Worm (Caenorhabditis elegans): Measurements from ENCODE around the gene haly-1.

Gene haly-1

DNA sequence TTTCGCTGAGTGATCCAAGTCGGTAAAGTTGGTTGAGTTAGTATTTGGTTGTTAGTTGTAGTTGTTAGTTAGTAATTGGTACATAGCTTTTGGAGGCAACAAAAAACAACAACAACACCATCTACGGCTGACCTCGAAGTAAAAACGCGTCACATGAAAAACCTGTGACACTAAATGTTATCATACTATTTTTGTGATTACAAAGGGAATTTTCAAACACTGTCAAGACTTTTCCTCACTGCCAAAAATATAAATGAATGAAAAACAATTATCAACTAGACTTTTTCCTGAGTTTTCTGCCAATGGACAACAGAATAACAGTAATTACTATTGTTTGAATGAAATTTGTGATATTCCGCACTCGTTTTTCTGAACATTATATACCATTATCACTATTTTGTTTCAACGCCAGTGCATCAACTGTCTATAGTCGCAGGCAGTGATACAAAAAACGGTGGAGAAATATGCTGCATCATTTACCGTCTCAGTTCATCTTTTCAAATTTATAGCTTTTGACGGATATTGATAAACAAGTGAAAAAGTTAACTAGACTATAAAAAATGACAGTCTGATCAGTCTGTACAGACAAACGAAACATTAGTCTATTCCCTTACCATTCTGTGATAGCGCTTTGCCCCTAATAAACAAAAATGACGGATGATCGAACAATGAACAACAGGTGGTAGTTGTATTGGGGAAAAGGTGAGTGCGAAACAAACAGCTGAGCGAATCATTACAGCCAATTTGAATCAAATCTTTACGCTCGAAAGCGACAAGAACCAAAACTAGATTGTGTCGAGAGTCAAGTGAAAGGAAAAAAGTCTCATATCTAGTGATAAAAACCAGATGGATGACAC, 18.3 kb upstream of the haly-1 start:
- TF ChIP-seq ztf-23 (GFP tag; IDR thresholded peaks at IDR 0.05) (no peak), flt-1 (GFP tag; IDR thresholded peaks at IDR 0.05) (no peak), cog-1 (tag; optimal IDR thresholded peaks at IDR 0.05) (no peak), ref-1 (GFP tag; conservative IDR thresholded peaks at IDR 0.05) (no peak), med-1 (GFP tag; optimal IDR thresholded peaks at IDR 0.05; ENCODE audit: insufficient read depth) (no peak), klf-2 (GFP tag; conservative IDR thresholded peaks at IDR 0.05) (no peak), T22C8.4 (GFP tag; IDR thresholded peaks at IDR 0.05) (no peak), ztf-29 (GFP tag; IDR thresholded peaks at IDR 0.05) (no peak), tab-1 (GFP tag; IDR thresholded peaks at IDR 0.05) (no peak)

DNA sequence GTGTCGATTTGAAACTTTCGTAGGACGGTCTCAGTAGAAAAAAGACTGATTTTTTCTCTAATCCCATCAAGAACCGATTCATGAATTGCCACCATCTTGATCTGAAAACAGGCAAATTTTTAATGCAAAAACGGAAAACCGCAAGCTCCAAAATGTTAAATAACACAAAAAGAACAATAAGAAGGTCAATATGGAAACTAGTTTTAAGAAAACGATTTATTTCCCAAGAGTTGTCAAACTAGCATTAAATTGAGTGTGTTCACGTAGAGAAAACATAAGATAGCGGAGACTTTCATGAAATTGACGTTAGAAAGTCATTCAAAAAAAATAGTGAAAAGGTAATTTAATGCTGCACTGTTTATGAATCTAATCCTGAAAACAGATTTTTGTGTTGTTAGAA, 17.6 kb upstream of the haly-1 start, which contains the start of gene F47B10.9:
Gene F47B10.9, minus strand, starts transcription at position 101 of the 400 bp plus-strand sequence.
- TF ChIP-seq tab-1 (GFP tag; IDR thresholded peaks at IDR 0.05), result no peak
- no peak for TF ChIP-seq flt-1 (GFP tag; IDR thresholded peaks at IDR 0.05)
- TF ChIP-seq klf-2 (GFP tag; conservative IDR thresholded peaks at IDR 0.05), result no peak
- TF ChIP-seq T22C8.4 (GFP tag; IDR thresholded peaks at IDR 0.05), result no peak
- no peak for TF ChIP-seq ztf-29 (GFP tag; IDR thresholded peaks at IDR 0.05)
- TF ChIP-seq med-1 (GFP tag; optimal IDR thresholded peaks at IDR 0.05; ENCODE audit: insufficient read depth), result no peak
- no peak for TF ChIP-seq ztf-23 (GFP tag; IDR thresholded peaks at IDR 0.05)
- TF ChIP-seq cog-1 (tag; optimal IDR thresholded peaks at IDR 0.05), result no peak
- TF ChIP-seq ref-1 (GFP tag; conservative IDR thresholded peaks at IDR 0.05), result no peak

DNA sequence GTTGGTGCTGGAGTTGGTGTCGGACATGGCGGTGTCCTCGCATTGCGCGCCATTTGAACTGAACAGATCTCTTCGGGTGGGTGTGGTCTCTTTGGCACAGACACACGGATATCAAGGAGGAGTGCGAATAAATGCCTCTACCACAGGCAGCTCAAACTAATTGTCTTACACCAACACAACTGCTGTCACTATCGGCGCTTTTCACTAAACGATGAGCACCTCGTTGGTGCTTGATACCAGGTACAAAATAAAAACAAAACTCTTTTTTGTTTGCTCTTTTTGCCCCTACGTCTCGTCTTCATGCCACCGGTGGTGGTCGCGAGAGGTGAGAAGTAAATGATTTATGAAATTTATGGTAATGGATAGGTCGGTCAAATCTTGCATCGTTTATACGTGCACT, 14.3 kb upstream of the haly-1 start, which contains the start of gene F47B10.8:
Gene F47B10.8, minus strand, starts transcription at position 101 of the 400 bp plus-strand sequence.
- no peak for TF ChIP-seq med-1 (GFP tag; optimal IDR thresholded peaks at IDR 0.05; ENCODE audit: insufficient read depth)
- TF ChIP-seq ref-1 (GFP tag; conservative IDR thresholded peaks at IDR 0.05), result no peak
- TF ChIP-seq klf-2 (GFP tag; conservative IDR thresholded peaks at IDR 0.05), result no peak
- TF ChIP-seq T22C8.4 (GFP tag; IDR thresholded peaks at IDR 0.05), result no peak
- no peak for TF ChIP-seq tab-1 (GFP tag; IDR thresholded peaks at IDR 0.05)
- no peak for TF ChIP-seq flt-1 (GFP tag; IDR thresholded peaks at IDR 0.05)
- TF ChIP-seq ztf-29 (GFP tag; IDR thresholded peaks at IDR 0.05), result no peak
- TF ChIP-seq cog-1 (tag; optimal IDR thresholded peaks at IDR 0.05), result no peak
- no peak for TF ChIP-seq ztf-23 (GFP tag; IDR thresholded peaks at IDR 0.05)

DNA sequence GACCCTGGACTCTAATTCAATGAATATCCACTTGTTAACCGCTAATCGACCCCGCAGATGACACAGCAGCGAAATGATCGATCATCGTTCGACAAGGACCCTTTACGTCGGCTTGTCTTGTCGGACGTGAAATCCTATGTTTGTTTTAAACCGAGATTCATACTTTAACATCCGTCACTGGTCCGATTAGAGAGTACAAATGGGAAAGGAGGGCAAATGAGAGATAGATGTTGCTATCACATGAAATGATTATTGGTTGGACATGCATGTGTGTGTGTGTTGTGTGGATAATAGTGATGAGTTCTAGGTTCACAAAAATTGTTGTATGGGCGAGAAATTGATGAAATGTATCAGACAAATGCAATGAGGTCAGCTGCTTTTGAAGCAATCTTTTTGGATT, 13.3 kb upstream of the haly-1 start:
- TF ChIP-seq ztf-23 (GFP tag; IDR thresholded peaks at IDR 0.05) (no peak), tab-1 (GFP tag; IDR thresholded peaks at IDR 0.05) (no peak), klf-2 (GFP tag; conservative IDR thresholded peaks at IDR 0.05) (no peak)

DNA sequence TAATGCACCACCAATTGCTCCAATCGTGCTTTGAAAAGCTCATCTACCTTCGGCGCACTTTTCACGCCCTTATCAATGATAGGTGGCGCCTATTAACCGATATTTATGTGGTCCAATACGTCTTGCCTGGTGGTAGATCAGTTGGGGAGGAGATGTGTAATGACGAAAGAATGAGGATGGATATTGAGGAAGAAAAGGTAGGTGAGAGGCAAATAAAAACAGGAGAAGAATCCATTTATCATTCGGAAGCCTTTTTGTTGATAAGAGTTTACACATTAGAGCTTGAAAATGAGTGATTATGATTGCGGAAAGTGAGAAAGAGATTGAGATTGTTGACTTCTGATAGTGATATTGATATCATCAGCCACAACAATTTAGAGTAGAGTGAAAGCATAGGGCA, 11.0 kb upstream of the haly-1 start:
- TF ChIP-seq ztf-23 (GFP tag; IDR thresholded peaks at IDR 0.05) (no peak), T22C8.4 (GFP tag; IDR thresholded peaks at IDR 0.05) (no peak), flt-1 (GFP tag; IDR thresholded peaks at IDR 0.05) (no peak), ztf-29 (GFP tag; IDR thresholded peaks at IDR 0.05) (no peak), med-1 (GFP tag; optimal IDR thresholded peaks at IDR 0.05; ENCODE audit: insufficient read depth) (no peak), ref-1 (GFP tag; conservative IDR thresholded peaks at IDR 0.05) (no peak), cog-1 (tag; optimal IDR thresholded peaks at IDR 0.05) (no peak)

DNA sequence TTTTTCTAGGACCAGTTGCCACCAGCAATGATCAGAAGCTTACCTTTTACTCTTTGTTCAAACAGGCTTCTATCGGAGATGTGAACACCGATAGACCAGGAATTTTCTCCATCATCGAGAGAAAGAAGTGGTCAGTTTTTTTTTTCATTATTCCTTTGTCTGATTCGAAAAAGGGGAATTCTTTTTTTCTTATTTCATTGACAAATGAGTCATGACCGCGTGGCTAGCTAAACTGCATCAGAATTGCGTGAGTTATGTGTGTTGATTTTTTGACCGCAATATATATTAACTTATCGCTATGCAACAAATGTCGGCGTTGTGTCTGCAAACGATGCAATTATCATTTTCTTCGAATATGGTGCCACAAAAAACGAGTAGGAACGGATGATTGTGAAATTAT, 7.0 kb upstream of the haly-1 start:
- TF ChIP-seq ztf-29 (GFP tag; IDR thresholded peaks at IDR 0.05), result no peak
- no peak for TF ChIP-seq klf-2 (GFP tag; conservative IDR thresholded peaks at IDR 0.05)
- no peak for TF ChIP-seq ztf-23 (GFP tag; IDR thresholded peaks at IDR 0.05)

DNA sequence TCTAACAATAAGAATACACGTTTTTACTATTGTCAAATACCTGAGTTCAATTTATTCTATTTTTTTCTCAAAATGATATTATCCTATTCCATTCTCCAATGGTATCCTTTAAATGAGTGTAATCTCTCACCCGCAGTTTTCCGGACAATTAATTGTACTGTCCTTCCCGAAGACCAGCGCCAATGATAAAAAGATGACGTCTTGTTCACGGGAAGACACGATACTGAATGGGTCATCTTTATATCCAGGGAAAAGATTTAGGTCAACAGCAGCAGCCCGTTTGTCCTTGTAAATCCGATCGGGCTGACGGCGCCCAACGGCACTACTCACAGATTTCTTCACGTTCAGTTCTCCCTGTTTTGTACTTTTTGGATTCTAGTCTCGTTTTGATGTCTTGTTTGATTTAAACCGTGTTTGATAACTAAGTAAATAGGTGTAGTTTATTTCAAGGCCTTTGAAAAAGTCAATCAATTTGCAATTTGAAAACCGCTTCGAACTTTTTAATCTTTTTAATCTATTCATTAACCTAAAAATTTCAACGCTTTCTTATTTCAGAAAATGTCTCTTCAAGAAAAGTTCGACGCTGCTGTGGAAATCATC, 6.4 kb upstream of the haly-1 start, which contains the start of gene acbp-3:
Gene acbp-3, plus strand, starts transcription at position 550 of the 600 bp plus-strand sequence.
- no peak for TF ChIP-seq ztf-23 (GFP tag; IDR thresholded peaks at IDR 0.05)
- no peak for TF ChIP-seq tab-1 (GFP tag; IDR thresholded peaks at IDR 0.05)
- TF ChIP-seq ztf-29 (GFP tag; IDR thresholded peaks at IDR 0.05), result no peak
- TF ChIP-seq flt-1 (GFP tag; IDR thresholded peaks at IDR 0.05), result no peak
- TF ChIP-seq T22C8.4 (GFP tag; IDR thresholded peaks at IDR 0.05), result no peak
- TF ChIP-seq cog-1 (tag; optimal IDR thresholded peaks at IDR 0.05), result no peak
- no peak for TF ChIP-seq ref-1 (GFP tag; conservative IDR thresholded peaks at IDR 0.05)
- TF ChIP-seq med-1 (GFP tag; optimal IDR thresholded peaks at IDR 0.05; ENCODE audit: insufficient read depth), result no peak
- TF ChIP-seq klf-2 (GFP tag; conservative IDR thresholded peaks at IDR 0.05), result no peak

DNA sequence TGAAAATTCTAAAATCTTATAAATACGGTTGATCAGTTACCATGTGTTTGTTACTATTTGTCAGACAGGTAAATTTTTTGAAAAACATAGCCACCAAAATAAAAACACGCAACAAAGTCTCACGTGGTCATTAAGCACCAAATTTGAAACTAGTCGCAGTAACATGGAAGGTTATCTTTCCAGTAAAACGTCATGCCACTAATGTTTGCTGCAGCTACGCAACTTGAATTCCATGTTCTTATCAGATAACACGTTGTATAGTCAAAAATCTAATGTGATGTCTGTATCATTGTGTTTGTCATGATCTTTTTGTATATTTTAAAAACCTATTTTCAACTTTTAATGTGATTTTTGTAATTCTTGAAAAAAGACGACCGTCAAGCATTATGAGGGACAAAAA, 5.4 kb upstream of the haly-1 start:
- no peak for TF ChIP-seq ztf-29 (GFP tag; IDR thresholded peaks at IDR 0.05)
- no peak for TF ChIP-seq flt-1 (GFP tag; IDR thresholded peaks at IDR 0.05)
- TF ChIP-seq ztf-23 (GFP tag; IDR thresholded peaks at IDR 0.05), result no peak
- TF ChIP-seq tab-1 (GFP tag; IDR thresholded peaks at IDR 0.05), result no peak
- TF ChIP-seq T22C8.4 (GFP tag; IDR thresholded peaks at IDR 0.05), result no peak
- TF ChIP-seq med-1 (GFP tag; optimal IDR thresholded peaks at IDR 0.05; ENCODE audit: insufficient read depth), result no peak
- no peak for TF ChIP-seq cog-1 (tag; optimal IDR thresholded peaks at IDR 0.05)
- TF ChIP-seq ref-1 (GFP tag; conservative IDR thresholded peaks at IDR 0.05), result no peak

DNA sequence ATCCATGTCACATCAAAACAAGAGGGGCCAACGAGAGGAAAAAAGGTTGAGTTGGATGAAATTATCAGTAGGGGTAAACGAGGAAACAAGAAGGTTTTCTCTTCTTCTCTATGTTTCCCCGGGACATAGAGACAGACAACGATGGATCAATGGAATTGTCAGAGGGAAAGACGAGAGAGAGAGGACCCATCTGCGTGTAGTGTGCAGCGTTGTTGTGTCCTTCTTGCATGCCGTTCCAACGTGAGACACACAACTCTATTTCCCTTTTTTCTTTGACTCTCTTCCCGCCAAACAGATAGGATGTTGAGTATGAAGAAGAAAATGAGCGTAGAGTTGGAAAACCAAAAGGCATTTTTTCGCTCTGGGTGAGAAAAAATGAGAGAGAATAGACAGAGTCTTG, 4.6 kb upstream of the haly-1 start:
- TF ChIP-seq flt-1 (GFP tag; IDR thresholded peaks at IDR 0.05) (no peak), tab-1 (GFP tag; IDR thresholded peaks at IDR 0.05) (no peak), cog-1 (tag; optimal IDR thresholded peaks at IDR 0.05) (no peak), med-1 (GFP tag; optimal IDR thresholded peaks at IDR 0.05; ENCODE audit: insufficient read depth) (no peak), ztf-23 (GFP tag; IDR thresholded peaks at IDR 0.05) (no peak), ref-1 (GFP tag; conservative IDR thresholded peaks at IDR 0.05) (no peak), T22C8.4 (GFP tag; IDR thresholded peaks at IDR 0.05) (no peak)
